Fruit fly (Drosophila melanogaster): ENCODE measurements around the gene CG15293.

dm6 chr2L:14113207-14113606, 4.0 kb upstream of the CG15293 start:
- TF ChIP-seq lola (GFP tag; optimal IDR thresholded peaks at IDR 0.05) (no peak), OdsH (GFP tag; optimal IDR thresholded peaks at IDR 0.05) (no peak), dsf (GFP tag; optimal IDR thresholded peaks at IDR 0.05; ENCODE audit: borderline replicate concordance) (no peak), brk (GFP tag; optimal IDR thresholded peaks at IDR 0.05) (no peak), GATAd (GFP tag; optimal IDR thresholded peaks at IDR 0.05) (no peak), fru (GFP tag; optimal IDR thresholded peaks at IDR 0.05) (no peak)

Data from whole organism, wandering third instar larva.